Worm (Caenorhabditis elegans): Measurements from ENCODE around the gene hlh-3.

hlh-3 gene

ce11 chrII:9102623-9103022, 16.2 kb downstream of the hlh-3 start:
- TF ChIP-seq ref-1 (GFP tag; conservative IDR thresholded peaks at IDR 0.05) (0 out of 2 replicates have a peak, but pooled peaks have one; percentile 28), klf-2 (GFP tag; conservative IDR thresholded peaks at IDR 0.05) (0 out of 2 replicates have a peak, but pooled peaks have one; percentile 14), ztf-23 (GFP tag; IDR thresholded peaks at IDR 0.05) (peak; percentile 60; the same call in 1 of the 2 replicates), tab-1 (GFP tag; IDR thresholded peaks at IDR 0.05) (peak; percentile 83), ztf-29 (GFP tag; IDR thresholded peaks at IDR 0.05) (0 out of 2 replicates have a peak, but pooled peaks have one; percentile 28), flt-1 (GFP tag; IDR thresholded peaks at IDR 0.05) (peak; percentile 89), T22C8.4 (GFP tag; IDR thresholded peaks at IDR 0.05) (peak; percentile 21; the same call in 1 of the 2 replicates)

- TF ChIP-seq ztf-23 (GFP tag; IDR thresholded peaks at IDR 0.05) (no peak), cog-1 (tag; optimal IDR thresholded peaks at IDR 0.05) (no peak), tab-1 (GFP tag; IDR thresholded peaks at IDR 0.05) (no peak), flt-1 (GFP tag; IDR thresholded peaks at IDR 0.05) (no peak), ref-1 (GFP tag; conservative IDR thresholded peaks at IDR 0.05) (no peak), med-1 (GFP tag; optimal IDR thresholded peaks at IDR 0.05; ENCODE audit: insufficient read depth) (no peak)
These were observed 20.8 kb downstream of the hlh-3 start, which contains the start of gene dyrb-1 for ce11 chrII:9107095-9107769. Gene dyrb-1, minus strand, starts transcription at chrII:9107145.

ce11 chrII:9108443-9108842, 22.0 kb downstream of the hlh-3 start, which contains the start of gene dnj-23:
Gene dnj-23, minus strand, starts transcription at chrII:9108600.
- TF ChIP-seq klf-2 (GFP tag; conservative IDR thresholded peaks at IDR 0.05) (no peak), tab-1 (GFP tag; IDR thresholded peaks at IDR 0.05) (no peak), ztf-29 (GFP tag; IDR thresholded peaks at IDR 0.05) (no peak), flt-1 (GFP tag; IDR thresholded peaks at IDR 0.05) (no peak)

- TF ChIP-seq cog-1 (tag; optimal IDR thresholded peaks at IDR 0.05): no peak
- no peak for TF ChIP-seq med-1 (GFP tag; optimal IDR thresholded peaks at IDR 0.05; ENCODE audit: insufficient read depth)
- TF ChIP-seq ztf-29 (GFP tag; IDR thresholded peaks at IDR 0.05): no peak
- TF ChIP-seq ztf-23 (GFP tag; IDR thresholded peaks at IDR 0.05): no peak
- no peak for TF ChIP-seq T22C8.4 (GFP tag; IDR thresholded peaks at IDR 0.05)
- TF ChIP-seq ref-1 (GFP tag; conservative IDR thresholded peaks at IDR 0.05): no peak
- no peak for TF ChIP-seq flt-1 (GFP tag; IDR thresholded peaks at IDR 0.05)
- TF ChIP-seq klf-2 (GFP tag; conservative IDR thresholded peaks at IDR 0.05): no peak
- no peak for TF ChIP-seq tab-1 (GFP tag; IDR thresholded peaks at IDR 0.05)
These were observed 22.6 kb downstream of the hlh-3 start, which contains the start of gene T24H10.4 for ce11 chrII:9108905-9109551. Gene T24H10.4, plus strand, starts transcription at chrII:9109534.

ce11 chrII:9111471-9112016, 25.1 kb downstream of the hlh-3 start:
- no peak for TF ChIP-seq ztf-29 (GFP tag; IDR thresholded peaks at IDR 0.05)
- TF ChIP-seq flt-1 (GFP tag; IDR thresholded peaks at IDR 0.05): no peak
- no peak for TF ChIP-seq ztf-23 (GFP tag; IDR thresholded peaks at IDR 0.05)

ce11 chrII:9112851-9113250, 26.4 kb downstream of the hlh-3 start, which contains the start of gene jun-1:
Gene jun-1, plus strand, starts transcription at chrII:9113157.
- no peak for TF ChIP-seq klf-2 (GFP tag; conservative IDR thresholded peaks at IDR 0.05)
- TF ChIP-seq ref-1 (GFP tag; conservative IDR thresholded peaks at IDR 0.05): no peak
- TF ChIP-seq cog-1 (tag; optimal IDR thresholded peaks at IDR 0.05): peak; percentile 54

ce11 chrII:9113759-9114158, 27.4 kb downstream of the hlh-3 start:
- TF ChIP-seq klf-2 (GFP tag; conservative IDR thresholded peaks at IDR 0.05) (no peak), med-1 (GFP tag; optimal IDR thresholded peaks at IDR 0.05; ENCODE audit: insufficient read depth) (no peak), flt-1 (GFP tag; IDR thresholded peaks at IDR 0.05) (no peak), ztf-29 (GFP tag; IDR thresholded peaks at IDR 0.05) (no peak), cog-1 (tag; optimal IDR thresholded peaks at IDR 0.05) (no peak), ztf-23 (GFP tag; IDR thresholded peaks at IDR 0.05) (no peak), ref-1 (GFP tag; conservative IDR thresholded peaks at IDR 0.05) (no peak), tab-1 (GFP tag; IDR thresholded peaks at IDR 0.05) (no peak), T22C8.4 (GFP tag; IDR thresholded peaks at IDR 0.05) (no peak)

ce11 chrII:9114972-9115371, 28.6 kb downstream of the hlh-3 start:
- no peak for TF ChIP-seq ztf-29 (GFP tag; IDR thresholded peaks at IDR 0.05)
- no peak for TF ChIP-seq ztf-23 (GFP tag; IDR thresholded peaks at IDR 0.05)
- no peak for TF ChIP-seq klf-2 (GFP tag; conservative IDR thresholded peaks at IDR 0.05)
- TF ChIP-seq ref-1 (GFP tag; conservative IDR thresholded peaks at IDR 0.05): no peak
- TF ChIP-seq flt-1 (GFP tag; IDR thresholded peaks at IDR 0.05): no peak
- TF ChIP-seq T22C8.4 (GFP tag; IDR thresholded peaks at IDR 0.05): no peak
- TF ChIP-seq tab-1 (GFP tag; IDR thresholded peaks at IDR 0.05): no peak
- TF ChIP-seq cog-1 (tag; optimal IDR thresholded peaks at IDR 0.05): no peak
- no peak for TF ChIP-seq med-1 (GFP tag; optimal IDR thresholded peaks at IDR 0.05; ENCODE audit: insufficient read depth)

- TF ChIP-seq klf-2 (GFP tag; conservative IDR thresholded peaks at IDR 0.05) (no peak), cog-1 (tag; optimal IDR thresholded peaks at IDR 0.05) (no peak), ztf-23 (GFP tag; IDR thresholded peaks at IDR 0.05) (no peak), ztf-29 (GFP tag; IDR thresholded peaks at IDR 0.05) (no peak), flt-1 (GFP tag; IDR thresholded peaks at IDR 0.05) (no peak), med-1 (GFP tag; optimal IDR thresholded peaks at IDR 0.05; ENCODE audit: insufficient read depth) (no peak)
These were observed 29.2 kb downstream of the hlh-3 start for ce11 chrII:9115644-9116043.

- TF ChIP-seq klf-2 (GFP tag; conservative IDR thresholded peaks at IDR 0.05) (no peak), flt-1 (GFP tag; IDR thresholded peaks at IDR 0.05) (no peak), ref-1 (GFP tag; conservative IDR thresholded peaks at IDR 0.05) (no peak), ztf-23 (GFP tag; IDR thresholded peaks at IDR 0.05) (no peak), tab-1 (GFP tag; IDR thresholded peaks at IDR 0.05) (no peak), med-1 (GFP tag; optimal IDR thresholded peaks at IDR 0.05; ENCODE audit: insufficient read depth) (no peak), cog-1 (tag; optimal IDR thresholded peaks at IDR 0.05) (no peak), T22C8.4 (GFP tag; IDR thresholded peaks at IDR 0.05) (no peak), ztf-29 (GFP tag; IDR thresholded peaks at IDR 0.05) (no peak)
These were observed 30.0 kb downstream of the hlh-3 start for ce11 chrII:9116404-9116803.
